Fruit fly (Drosophila melanogaster) whole organism: ENCODE measurements around the gene CG12224.

Source experiments
- CG8478 ChIP-seq: fragments of >200 bp; optimal IDR thresholded peaks from 2 replicates; lab custom pipeline; 2018; ENCODE audit warnings: inconsistent platforms
- pan ChIP-seq: fragments of >200 bp; optimal IDR thresholded peaks from 2 replicates; lab custom pipeline; 2017

DNA sequence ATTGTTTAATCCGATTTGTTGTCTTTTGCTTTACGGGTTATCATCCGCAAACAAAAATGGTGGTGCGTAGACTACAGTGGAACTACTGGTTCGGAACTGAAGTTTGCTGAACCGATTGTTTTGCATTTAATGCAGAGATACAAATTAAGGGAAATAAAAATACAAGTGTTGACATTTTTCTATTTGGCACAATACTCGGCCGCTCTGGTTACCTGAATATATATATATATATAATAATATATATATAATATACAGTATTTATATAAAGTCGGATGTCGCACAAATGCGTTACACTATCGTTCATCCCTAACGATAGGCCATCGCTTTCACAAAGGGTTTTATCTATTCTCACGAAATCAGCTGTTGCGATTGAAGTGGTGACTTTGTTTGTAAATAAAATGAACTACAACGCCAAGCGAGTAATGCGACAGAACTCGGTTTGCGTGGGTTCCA, 35.0 kb upstream of the CG12224 start, which contains the start of the genes DCAF12 and Spt3:
- TF ChIP-seq pan (lab: Kevin White, UChicago) (no peak), CG8478 (lab: Kevin White, UChicago) (no peak)
